Worm (Caenorhabditis elegans): Measurements from ENCODE around the gene C17B7.4.

Gene C17B7.4

ce11 chrV:3312067-3312666 lies 26.9 kb upstream of the C17B7.4 start, which contains the start of gene arrd-18:
TSS of gene arrd-18 (minus strand) at chrV:3312117.
- TF ChIP-seq Y56A3A.18 (GFP tag; IDR thresholded peaks at IDR 0.05) (no peak), hmg-1.2 (GFP tag; IDR thresholded peaks at IDR 0.05) (peak; percentile 74; the same call in 1 of the 2 replicates), rcor-1 (GFP tag; IDR thresholded peaks at IDR 0.05) (peak; percentile 66), F55B11.4 (tag; optimal IDR thresholded peaks at IDR 0.05; ENCODE audit: borderline replicate concordance, insufficient read depth) (no peak), F57C9.4 (tag; optimal IDR thresholded peaks at IDR 0.05) (no peak), mxl-1 (tag; optimal IDR thresholded peaks at IDR 0.05) (no peak), aptf-2 (GFP tag; conservative IDR thresholded peaks at IDR 0.05) (no peak), F33H1.4 (GFP tag; IDR thresholded peaks at IDR 0.05) (no peak), fkh-3 (tag; optimal IDR thresholded peaks at IDR 0.05) (no peak), xnd-1 (tag; optimal IDR thresholded peaks at IDR 0.05) (no peak), ceh-58 (GFP tag; IDR thresholded peaks at IDR 0.05) (no peak), snpc-1.1 (tag; optimal IDR thresholded peaks at IDR 0.05; ENCODE audit: insufficient read depth) (no peak), nhr-90 (tag; optimal IDR thresholded peaks at IDR 0.05) (no peak), attf-6 (GFP tag; IDR thresholded peaks at IDR 0.05) (no peak), lsl-1 (GFP tag; optimal IDR thresholded peaks at IDR 0.05) (no peak), tbp1 (GFP tag; optimal IDR thresholded peaks at IDR 0.05) (no peak), zfh-2 (GFP tag; conservative IDR thresholded peaks at IDR 0.05) (no peak), unc-130 (GFP tag; optimal IDR thresholded peaks at IDR 0.05) (no peak), hlh-12 (tag; optimal IDR thresholded peaks at IDR 0.05) (no peak), nhr-80 (tag; optimal IDR thresholded peaks at IDR 0.05) (peak; percentile 56), nfyb-1 (GFP tag; IDR thresholded peaks at IDR 0.05) (peak; percentile 72; the same call in 1 of the 2 replicates), attf-5 (GFP tag; optimal IDR thresholded peaks at IDR 0.05) (peak; percentile 11), hrde-1 (tag; optimal IDR thresholded peaks at IDR 0.05; ENCODE audit: borderline replicate concordance) (no peak), dpff-1 (tag; optimal IDR thresholded peaks at IDR 0.05) (no peak), lin-40 (tag; optimal IDR thresholded peaks at IDR 0.05) (no peak), ztf-3 (GFP tag; optimal IDR thresholded peaks at IDR 0.05) (no peak), B0035.1 (tag; optimal IDR thresholded peaks at IDR 0.05) (no peak), F39B2.1 (GFP tag; IDR thresholded peaks at IDR 0.05) (no peak), athp-1 (tag; optimal IDR thresholded peaks at IDR 0.05) (no peak), dox-1 (GFP tag; IDR thresholded peaks at IDR 0.05) (peak; percentile 86), B0261.1 (tag; optimal IDR thresholded peaks at IDR 0.05) (no peak), B0019.2 (GFP tag; conservative IDR thresholded peaks at IDR 0.05) (no peak), nfya-2 (GFP tag; IDR thresholded peaks at IDR 0.05) (no peak), lsy-27 (tag; optimal IDR thresholded peaks at IDR 0.05; ENCODE audit: borderline replicate concordance, insufficient read depth) (no peak), ceh-27 (GFP tag; optimal IDR thresholded peaks at IDR 0.05) (no peak)

ce11 chrV:3315308-3315707 lies 23.8 kb upstream of the C17B7.4 start, which contains the start of gene arrd-19:
TSS of gene arrd-19 (minus strand) at chrV:3315516.
- TF ChIP-seq chd-7 (tag; optimal IDR thresholded peaks at IDR 0.05) (peak; percentile 8), rec-8 (tag; optimal IDR thresholded peaks at IDR 0.05) (no peak), hmg-20 (GFP tag; IDR thresholded peaks at IDR 0.05) (peak; percentile 52; the same call in 1 of the 2 replicates), lag-1 (GFP tag; IDR thresholded peaks at IDR 0.05) (0 out of 2 replicates have a peak, but pooled peaks have one; percentile 64), unc-62 (GFP tag; optimal IDR thresholded peaks at IDR 0.05) (no peak), ceh-27 (GFP tag; optimal IDR thresholded peaks at IDR 0.05) (peak; percentile 63), zim-3 (tag; optimal IDR thresholded peaks at IDR 0.05) (no peak), ztf-18 (tag; optimal IDR thresholded peaks at IDR 0.05) (no peak), B0019.2 (GFP tag; conservative IDR thresholded peaks at IDR 0.05) (no peak), aptf-2 (GFP tag; conservative IDR thresholded peaks at IDR 0.05) (no peak), tlf-1 (GFP tag; optimal IDR thresholded peaks at IDR 0.05) (no peak), madf-3 (GFP tag; IDR thresholded peaks at IDR 0.05) (no peak; the same call in 1 of the 2 replicates), bed-1 (GFP tag; IDR thresholded peaks at IDR 0.05) (no peak), snpc-1.3 (tag; optimal IDR thresholded peaks at IDR 0.05; ENCODE audit: insufficient read depth) (no peak), aptf-3 (GFP tag; IDR thresholded peaks at IDR 0.05) (no peak), madf-10 (tag; optimal IDR thresholded peaks at IDR 0.05) (no peak), xnd-1 (tag; optimal IDR thresholded peaks at IDR 0.05) (no peak)

Data from whole organism, young adult.